Fruit fly (Drosophila melanogaster) S2 (cell line): ENCODE measurements around the gene CG15515.
A peak's percentile ranks its signal among the peaks of the same experiment; 100 is the strongest.

Experiments used
- CG8478 ChIP-seq: fragments of >200 bp; optimal IDR thresholded peaks from 2 replicates; lab custom pipeline; 2018
- CTCF ChIP-seq, 2 experiments: fragments of >200 bp; optimal IDR thresholded peaks; 2 replicates each; lab custom pipeline; 2018

Gene CG15515

dm6 chr3R:29905164-29905563, at the start of gene CG15515:
Gene CG15515, plus strand, starts transcription at chr3R:29905464.
- no peak for TF ChIP-seq CTCF (optimal IDR thresholded peaks at IDR 0.05; lab: Kevin White, UChicago)
- no peak for TF ChIP-seq CG8478 (lab: Kevin White, UChicago)

DNA sequence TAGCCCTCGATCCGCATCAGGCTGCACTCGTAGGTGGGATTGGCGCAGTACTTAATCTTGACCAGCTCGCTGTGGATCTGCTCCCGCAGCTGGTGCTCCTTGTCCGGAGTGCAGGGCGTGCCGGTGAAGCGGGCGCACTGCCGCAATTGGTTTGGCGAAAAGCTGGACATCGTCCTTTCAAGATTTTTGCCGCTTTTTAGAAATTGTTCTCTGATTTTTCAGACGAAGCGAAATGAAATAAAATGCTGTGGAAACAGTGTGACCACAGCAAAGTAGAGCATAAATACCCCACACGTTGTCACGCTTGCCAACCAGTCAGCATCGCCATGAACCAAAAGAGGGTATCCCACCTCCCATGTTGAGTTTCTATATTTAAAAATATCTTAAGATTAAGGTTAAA, 48.0 kb upstream of the CG15515 start, which contains the start of gene dgt1:
TSS of gene dgt1 (minus strand) at position 264 of the 400 bp plus-strand sequence.
- TF ChIP-seq CG8478 (lab: Kevin White, UChicago) = no peak
- peak in 1 of 2 experiments; percentile 49 for TF ChIP-seq CTCF (optimal IDR thresholded peaks at IDR 0.05; lab: Kevin White, UChicago)

dm6 chr3R:29858806-29859205, 46.5 kb upstream of the CG15515 start, which contains the start of gene CG7824:
Gene CG7824, minus strand, starts transcription at chr3R:29858936.
- TF ChIP-seq CG8478 (lab: Kevin White, UChicago) = no peak
- peak; percentile 27 to 43 for TF ChIP-seq CTCF (optimal IDR thresholded peaks at IDR 0.05; lab: Kevin White, UChicago)

dm6 chr3R:29859763-29860162, 45.5 kb upstream of the CG15515 start:
- TF ChIP-seq CTCF (optimal IDR thresholded peaks at IDR 0.05; lab: Kevin White, UChicago) = no peak
- no peak for TF ChIP-seq CG8478 (lab: Kevin White, UChicago)

DNA sequence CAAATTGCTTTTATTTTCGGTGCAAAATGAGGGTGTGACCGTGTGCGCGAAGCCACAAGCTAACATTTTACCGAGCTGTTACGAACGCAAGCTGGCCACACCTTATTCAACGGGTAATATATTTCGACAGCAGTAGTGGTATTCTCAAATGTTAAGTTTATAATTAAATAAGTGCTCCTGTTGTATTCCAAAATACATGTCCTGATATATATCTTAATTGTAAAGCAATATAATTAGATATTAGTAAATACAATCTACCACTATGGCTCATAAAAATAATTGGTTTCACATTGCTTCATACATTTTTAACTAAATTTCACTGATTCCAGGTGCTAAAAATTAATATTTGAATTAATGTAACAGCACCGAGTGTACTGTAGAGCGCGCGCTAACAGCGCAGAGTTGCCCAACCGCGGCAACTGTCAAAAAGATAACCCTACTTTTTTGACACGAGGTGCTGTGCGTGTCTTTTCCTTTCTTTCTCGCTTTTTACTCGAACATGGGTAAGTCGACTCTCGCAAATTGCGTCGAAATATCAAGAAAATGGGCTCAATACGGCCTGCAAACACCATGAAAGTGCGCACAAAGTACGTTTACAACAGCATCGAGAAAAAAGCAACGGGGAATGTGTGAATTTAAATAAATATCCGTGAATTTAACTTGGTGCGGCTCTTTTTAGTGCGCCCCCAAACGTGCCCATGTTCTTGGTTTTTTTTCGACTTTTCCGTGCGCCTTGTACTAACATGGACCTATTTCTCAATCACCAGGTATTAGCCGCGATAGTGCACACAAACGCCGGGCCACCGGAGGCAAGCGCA, 43.6 kb upstream of the CG15515 start, which contains the start of the genes CG15514 and RpS8:
TSS of gene CG15514 (minus strand) at position 63 of the 818 bp plus-strand sequence.
TSS of gene RpS8 (plus strand) at position 151 of the 818 bp plus-strand sequence.
- TF ChIP-seq CTCF (optimal IDR thresholded peaks at IDR 0.05; lab: Kevin White, UChicago) = peak in 1 of 2 experiments; percentile 15
- TF ChIP-seq CG8478 (lab: Kevin White, UChicago) = no peak

DNA sequence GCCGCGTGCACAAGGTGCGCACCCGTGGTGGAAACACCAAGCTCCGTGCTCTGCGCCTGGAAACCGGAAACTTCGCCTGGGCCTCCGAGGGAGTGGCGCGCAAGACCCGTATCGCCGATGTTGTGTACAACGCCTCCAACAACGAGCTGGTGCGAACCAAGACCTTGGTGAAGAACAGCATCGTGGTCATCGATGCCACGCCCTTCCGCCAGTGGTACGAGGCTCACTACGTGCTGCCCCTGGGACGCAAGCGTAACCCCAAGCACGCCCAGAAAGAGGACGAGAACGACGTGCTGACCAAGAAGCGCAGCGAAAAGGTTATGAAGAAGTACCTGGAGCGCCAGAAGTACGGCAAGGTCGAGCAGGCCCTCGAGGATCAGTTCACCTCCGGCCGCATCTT, 42.5 kb upstream of the CG15515 start:
- no peak for TF ChIP-seq CTCF (optimal IDR thresholded peaks at IDR 0.05; lab: Kevin White, UChicago)

DNA sequence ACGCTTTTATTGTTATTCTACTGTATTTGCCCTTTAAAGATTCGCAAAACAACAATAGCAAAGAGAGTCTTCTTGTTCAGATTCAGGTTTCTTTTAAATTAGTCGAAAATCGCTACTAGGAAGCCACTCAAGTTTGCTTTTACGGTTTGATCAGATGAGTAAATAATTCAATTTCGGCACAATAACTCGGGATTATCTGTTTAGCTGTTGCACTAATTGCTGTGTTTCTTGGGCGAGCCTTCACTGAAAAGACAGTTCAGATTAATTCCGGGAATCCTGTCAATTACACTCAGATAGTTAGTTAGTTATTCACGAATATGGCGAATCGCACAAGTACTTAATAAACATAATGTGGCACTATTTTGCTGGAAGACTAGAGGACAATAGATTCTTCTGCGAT, 38.6 kb upstream of the CG15515 start:
- TF ChIP-seq CG8478 (lab: Kevin White, UChicago) (no peak), CTCF (optimal IDR thresholded peaks at IDR 0.05; lab: Kevin White, UChicago) (no peak)

DNA sequence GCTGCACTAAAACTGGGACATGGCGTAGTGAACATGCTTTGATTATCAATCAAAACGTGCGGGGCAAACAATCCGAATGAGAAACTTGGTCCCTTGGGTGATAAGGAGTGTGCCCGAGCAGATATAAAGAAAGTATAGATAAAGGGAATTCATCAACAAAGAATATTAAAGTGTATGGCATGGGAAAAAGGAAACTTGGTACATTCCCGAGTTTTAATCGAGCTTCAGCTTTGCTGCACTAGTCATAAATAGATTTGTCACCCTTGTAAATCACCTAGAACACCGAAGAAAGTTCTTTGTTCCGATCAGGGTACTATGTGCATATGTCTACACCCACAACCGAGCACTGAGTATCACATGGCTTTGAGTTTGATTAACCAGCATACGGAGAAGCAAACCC, 37.8 kb upstream of the CG15515 start:
- TF ChIP-seq CTCF (optimal IDR thresholded peaks at IDR 0.05; lab: Kevin White, UChicago) = no peak
- TF ChIP-seq CG8478 (lab: Kevin White, UChicago) = no peak

DNA sequence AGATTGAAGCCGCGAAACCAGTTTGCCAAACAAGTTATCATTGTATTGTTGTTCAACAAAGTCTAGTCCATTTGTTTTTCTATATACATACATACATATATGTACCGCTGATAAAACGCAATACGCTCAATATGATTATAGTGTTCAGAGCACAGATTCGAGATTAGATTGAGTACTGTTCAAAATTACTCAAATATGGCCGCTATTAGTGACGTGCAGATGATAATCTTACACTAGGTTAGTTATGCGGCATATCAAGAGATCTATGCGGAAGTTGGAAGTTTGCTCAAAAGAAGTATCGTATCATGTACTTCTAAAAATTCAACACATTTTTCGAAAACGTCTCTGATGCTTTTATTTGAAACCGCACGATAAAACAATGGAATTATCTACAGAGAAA, 37.4 kb upstream of the CG15515 start:
- no peak for TF ChIP-seq CG8478 (lab: Kevin White, UChicago)

DNA sequence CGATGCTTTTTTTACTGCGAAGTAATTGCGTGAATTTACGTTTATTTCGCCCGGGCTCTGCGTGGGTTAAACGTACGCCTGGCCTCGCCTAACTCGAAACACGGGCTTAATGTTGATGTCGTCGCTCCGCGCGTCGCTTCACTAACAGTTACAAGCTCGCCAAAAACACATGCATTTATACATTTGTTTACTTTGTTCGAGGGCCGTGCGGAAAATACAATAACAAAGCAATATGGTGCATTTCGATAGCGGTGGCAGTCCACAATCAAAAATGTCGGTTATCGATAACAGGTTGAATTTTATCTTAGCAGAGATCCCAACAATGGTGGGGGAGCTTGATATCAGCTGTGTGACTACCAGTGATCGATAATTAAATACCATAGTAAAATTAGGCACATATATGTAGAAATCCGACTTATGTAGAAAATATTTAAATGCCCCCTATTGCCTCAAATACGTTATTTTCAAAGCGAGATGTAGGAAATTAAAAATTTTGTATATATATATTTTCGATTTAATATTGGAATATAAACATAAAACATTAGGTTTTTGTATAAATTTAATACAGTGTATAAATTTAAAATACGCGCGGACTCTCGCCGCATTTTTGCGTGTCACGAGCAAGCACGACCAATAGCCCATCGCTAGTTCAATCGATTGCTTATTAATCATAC, 36.5 kb upstream of the CG15515 start, which contains the start of gene Zip99C:
TSS of gene Zip99C (minus strand) at position 220 of the 674 bp plus-strand sequence.
- TF ChIP-seq CTCF (optimal IDR thresholded peaks at IDR 0.05; lab: Kevin White, UChicago) (peak; percentile 22 to 47), CG8478 (lab: Kevin White, UChicago) (no peak)

DNA sequence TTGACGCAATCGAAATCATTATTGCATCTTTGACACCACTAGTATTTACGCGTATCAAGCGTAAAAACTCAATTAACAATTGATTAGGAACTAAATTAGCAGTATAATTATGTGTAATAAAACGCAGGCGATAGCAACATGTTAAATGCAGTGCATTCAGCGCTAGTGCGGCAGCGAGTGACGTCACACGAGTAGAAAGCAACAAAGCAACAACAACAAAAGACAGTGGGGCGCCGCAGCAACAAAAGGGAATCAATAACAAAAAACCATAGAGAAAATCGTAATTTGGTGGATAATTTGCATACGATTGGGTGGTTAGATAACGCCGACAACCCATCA, 35.9 kb upstream of the CG15515 start, which contains the start of gene CG34133:
TSS of gene CG34133 (plus strand) at position 16 of the 339 bp plus-strand sequence.
- TF ChIP-seq CTCF (optimal IDR thresholded peaks at IDR 0.05; lab: Kevin White, UChicago) (no peak), CG8478 (lab: Kevin White, UChicago) (no peak)

DNA sequence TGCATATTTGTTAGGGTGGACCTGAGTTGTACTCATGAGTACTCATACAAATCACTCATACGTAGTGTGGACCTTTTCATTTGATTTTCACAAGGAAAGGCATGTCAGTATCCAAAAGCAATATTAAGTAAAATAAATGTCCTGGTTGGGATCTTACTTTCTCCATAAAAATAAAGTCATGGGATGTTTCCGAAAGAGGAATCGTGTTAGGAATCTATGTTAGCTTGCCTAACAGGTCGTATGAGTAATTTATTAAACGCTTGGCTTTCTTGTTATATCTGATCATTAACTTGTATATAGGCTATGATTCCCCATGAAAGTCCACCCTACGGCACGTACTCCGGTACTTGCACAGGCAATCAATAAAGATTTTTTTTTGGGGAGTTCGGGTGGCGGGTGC, 29.4 kb upstream of the CG15515 start:
- no peak for TF ChIP-seq CG8478 (lab: Kevin White, UChicago)
- no peak for TF ChIP-seq CTCF (optimal IDR thresholded peaks at IDR 0.05; lab: Kevin White, UChicago)

dm6 chr3R:29876232-29876631, 29.0 kb upstream of the CG15515 start:
- TF ChIP-seq CG8478 (lab: Kevin White, UChicago) (no peak), CTCF (optimal IDR thresholded peaks at IDR 0.05; lab: Kevin White, UChicago) (no peak)

- TF ChIP-seq CTCF (optimal IDR thresholded peaks at IDR 0.05; lab: Kevin White, UChicago) (peak in 1 of 2 experiments; percentile 16), CG8478 (lab: Kevin White, UChicago) (no peak)
Observed at dm6 chr3R:29876733-29877193, 28.5 kb upstream of the CG15515 start, which contains the start of gene CG31038. Gene CG31038, plus strand, starts transcription at chr3R:29877059.

dm6 chr3R:29880306-29880705, 25.0 kb upstream of the CG15515 start:
- TF ChIP-seq CG8478 (lab: Kevin White, UChicago) = no peak
